Worm (Caenorhabditis elegans) whole organism, L4 larva: ENCODE results near the gene F52G3.7.

Experiments used
- F26F4.8 ChIP-seq: fragments of 200-800 bp; sonication (Bioruptor generic); conservative IDR thresholded peaks from 2 replicates; pipeline ENCODE4 v1.3.6; 2022; ENCODE audit warnings: missing genetic modification characterization, missing compliant biosample characterization
- F49E8.2 ChIP-seq: sonication (generic microtip); optimal IDR thresholded peaks from 2 replicates; lab custom pipeline; 2016; ENCODE audit warnings: missing compliant biosample characterization, mild to moderate bottlenecking, missing genetic modification characterization, borderline replicate concordance
- T20F7.1 ChIP-seq: fragments of 200-800 bp; sonication (Bioruptor generic); optimal IDR thresholded peaks from 2 replicates; lab custom pipeline; 2018; ENCODE audit warnings: mild to moderate bottlenecking, missing genetic modification characterization, missing compliant biosample characterization
- ZK546.5 ChIP-seq, 2 experiments: sonication (generic microtip); optimal IDR thresholded peaks; 2 replicates each; lab custom pipeline; 2017; ENCODE audit warnings: missing biosample characterization in 2 of 2, missing genetic modification characterization in 2 of 2
- ama-1 ChIP-seq: fragments of 150-350 bp; optimal IDR thresholded peaks from 2 replicates; lab custom pipeline; 2014; ENCODE audit warnings: inconsistent platforms, mixed read lengths
- cey-2 ChIP-seq: sonication (generic microtip); optimal IDR thresholded peaks from 3 replicates; lab custom pipeline; 2017; ENCODE audit warnings: missing genetic modification characterization, mild to moderate bottlenecking, missing compliant biosample characterization, antibody characterized with exemption, borderline replicate concordance; ENCODE audit not compliant: insufficient read depth
- fos-1 ChIP-seq: fragments of 150-350 bp; optimal IDR thresholded peaks from 2 replicates; lab custom pipeline; 2014; ENCODE audit warnings: missing biosample characterization, missing genetic modification characterization
- hlh-30 ChIP-seq: sonication (generic microtip); optimal IDR thresholded peaks from 2 replicates; lab custom pipeline; 2017; ENCODE audit warnings: antibody characterized with exemption, mild to moderate bottlenecking, missing genetic modification characterization, missing compliant biosample characterization; ENCODE audit not compliant: insufficient read depth
- lin-13 ChIP-seq: fragments of 150-350 bp; optimal IDR thresholded peaks from 2 replicates; lab custom pipeline; 2014; ENCODE audit warnings: missing biosample characterization, missing genetic modification reagents, missing genetic modification characterization
- lin-15B ChIP-seq: fragments of 150-350 bp; sonication (generic microtip); optimal IDR thresholded peaks from 3 replicates; lab custom pipeline; 2014; ENCODE audit warnings: missing biosample characterization, missing genetic modification characterization
- mep-1 ChIP-seq: fragments of 150-350 bp; sonication (generic microtip); optimal IDR thresholded peaks from 3 replicates; lab custom pipeline; 2014; ENCODE audit warnings: missing biosample characterization, missing genetic modification characterization
- nhr-237 ChIP-seq: sonication (generic microtip); optimal IDR thresholded peaks from 2 replicates; lab custom pipeline; 2017; ENCODE audit warnings: missing biosample characterization, missing genetic modification characterization
- nhr-76 ChIP-seq: fragments of 150-350 bp; optimal IDR thresholded peaks from 2 replicates; lab custom pipeline; 2014; ENCODE audit warnings: missing biosample characterization, missing genetic modification characterization
- skn-1 ChIP-seq: fragments of 150-350 bp; optimal IDR thresholded peaks from 2 replicates; lab custom pipeline; 2014; ENCODE audit warnings: missing biosample characterization, missing genetic modification characterization

DNA sequence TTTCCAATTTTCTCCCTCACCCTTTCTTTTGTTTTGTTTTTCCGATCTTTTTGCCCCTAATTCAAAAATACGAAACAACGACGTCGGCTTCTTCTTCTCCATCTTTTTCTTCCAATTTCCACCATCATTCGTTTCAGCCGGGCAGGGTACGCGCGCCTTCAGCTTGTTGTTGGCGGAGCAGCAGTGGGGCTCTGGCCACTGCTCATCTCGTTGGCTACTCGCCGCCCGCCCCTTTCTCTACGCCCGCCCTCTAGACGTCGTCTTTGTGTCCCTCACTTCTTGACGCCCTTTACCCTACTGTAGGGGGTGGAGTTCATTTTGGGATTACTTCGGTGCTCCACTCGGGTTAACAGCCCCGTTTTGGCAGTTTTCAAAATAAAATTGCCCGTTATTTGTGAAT lies 35.3 kb downstream of the F52G3.7 start:
- TF ChIP-seq fos-1 (no peak), nhr-237 (tag; lab: Kevin White, UChicago) (no peak), T20F7.1 (GFP tag; lab: Kevin White, UChicago) (no peak), lin-13 (GFP tag; lab: Kevin White, UChicago) (no peak), lin-15B (tag; lab: Kevin White, UChicago) (no peak), ZK546.5 (tag; optimal IDR thresholded peaks at IDR 0.05; lab: Kevin White, UChicago) (no peak), mep-1 (tag; lab: Kevin White, UChicago) (no peak), F49E8.2 (tag; lab: Kevin White, UChicago) (no peak), ama-1 (lab: Kevin White, UChicago) (no peak), cey-2 (tag; lab: Kevin White, UChicago) (no peak), skn-1 (tag; lab: Kevin White, UChicago) (no peak), F26F4.8 (GFP tag; lab: Robert Waterston, UW) (no peak), hlh-30 (tag; lab: Kevin White, UChicago) (no peak), nhr-76 (no peak)
